Fruit fly (Drosophila melanogaster) whole organism, prepupa: Measurements from ENCODE around the gene RpS5b.
A peak's percentile ranks its signal among the peaks of the same experiment; 100 is the strongest.

Experiments used
- CG10631 ChIP-seq: fragments of 200-800 bp; sonication (Bioruptor generic); optimal IDR thresholded peaks from 2 replicates; lab custom pipeline; 2016; ENCODE audit warnings: missing biosample characterization, missing genetic modification characterization
- CG10669 ChIP-seq: fragments of 200-800 bp; sonication (Bioruptor generic); optimal IDR thresholded peaks from 3 replicates; lab custom pipeline; 2018; ENCODE audit warnings: missing biosample characterization, mild to moderate bottlenecking, missing genetic modification characterization, moderate library complexity
- CG11294 ChIP-seq: fragments of 200-800 bp; sonication (Bioruptor generic); IDR thresholded peaks from 2 replicates; pipeline ENCODE4 v1.3.6; 2022; ENCODE audit warnings: missing biosample characterization, missing genetic modification characterization
- CG11762 ChIP-seq: fragments of 200-800 bp; sonication (Bioruptor generic); optimal IDR thresholded peaks from 3 replicates; lab custom pipeline; 2016; ENCODE audit warnings: missing biosample characterization, missing genetic modification characterization; ENCODE audit not compliant: insufficient read depth
- CG11902 ChIP-seq: fragments of 200-800 bp; sonication (Bioruptor generic); optimal IDR thresholded peaks from 3 replicates; lab custom pipeline; 2016; ENCODE audit warnings: missing biosample characterization, missing genetic modification characterization
- CG1621 ChIP-seq: fragments of 200-800 bp; sonication (Bioruptor generic); optimal IDR thresholded peaks from 3 replicates; lab custom pipeline; 2018; ENCODE audit warnings: missing biosample characterization, mild to moderate bottlenecking, missing genetic modification characterization
- CG3032 ChIP-seq: fragments of 200-800 bp; optimal IDR thresholded peaks from 2 replicates; lab custom pipeline; 2019; ENCODE audit warnings: missing biosample characterization, mild to moderate bottlenecking, missing genetic modification characterization, moderate library complexity
- CG31627 ChIP-seq: fragments of 200-800 bp; sonication (Bioruptor generic); optimal IDR thresholded peaks from 3 replicates; lab custom pipeline; 2016; ENCODE audit warnings: missing biosample characterization, missing genetic modification characterization
- CG32006 ChIP-seq: fragments of 200-800 bp; sonication (Bioruptor generic); optimal IDR thresholded peaks from 3 replicates; lab custom pipeline; 2017; ENCODE audit warnings: missing biosample characterization, mild to moderate bottlenecking, missing genetic modification characterization
- CG34406 ChIP-seq: fragments of 200-800 bp; sonication (Bioruptor generic); optimal IDR thresholded peaks from 3 replicates; lab custom pipeline; 2016; ENCODE audit warnings: missing biosample characterization, missing genetic modification characterization
- CG3919 ChIP-seq: fragments of 200-800 bp; sonication (Bioruptor generic); optimal IDR thresholded peaks from 3 replicates; lab custom pipeline; 2016; ENCODE audit warnings: missing biosample characterization, missing genetic modification characterization
- CG4318 ChIP-seq: fragments of 200-800 bp; sonication (Bioruptor generic); optimal IDR thresholded peaks from 3 replicates; lab custom pipeline; 2017; ENCODE audit warnings: missing biosample characterization, mild to moderate bottlenecking, missing genetic modification characterization
- CG6276 ChIP-seq: fragments of 200-800 bp; sonication (Bioruptor generic); optimal IDR thresholded peaks from 2 replicates; lab custom pipeline; 2017; ENCODE audit warnings: missing biosample characterization, mild to moderate bottlenecking, missing genetic modification characterization
- CG6792 ChIP-seq: fragments of 200-800 bp; sonication (Bioruptor generic); optimal IDR thresholded peaks from 3 replicates; lab custom pipeline; 2016; ENCODE audit warnings: missing biosample characterization, missing genetic modification characterization
- CG6808 ChIP-seq: fragments of 200-800 bp; sonication (Bioruptor generic); optimal IDR thresholded peaks from 3 replicates; lab custom pipeline; 2017; ENCODE audit warnings: missing biosample characterization, missing genetic modification characterization, mild to moderate bottlenecking, moderate library complexity, missing genetic modification reagents
- CG6854 ChIP-seq: fragments of 200-800 bp; sonication (Bioruptor generic); optimal IDR thresholded peaks from 2 replicates; lab custom pipeline; 2017; ENCODE audit warnings: missing biosample characterization, mild to moderate bottlenecking, missing genetic modification characterization
- CG9139 ChIP-seq: fragments of 200-800 bp; sonication (Bioruptor generic); optimal IDR thresholded peaks from 3 replicates; lab custom pipeline; 2017; ENCODE audit warnings: missing biosample characterization, mild to moderate bottlenecking, missing genetic modification characterization
- Eip75B ChIP-seq: fragments of 200-800 bp; sonication (Bioruptor generic); optimal IDR thresholded peaks from 3 replicates; lab custom pipeline; 2016; ENCODE audit warnings: missing biosample characterization, missing genetic modification characterization
- Eip78C ChIP-seq: fragments of 200-800 bp; sonication (Bioruptor generic); peaks from one replicate; lab custom pipeline; 2016; ENCODE audit warnings: missing biosample characterization, missing genetic modification characterization
- Eip93F ChIP-seq: fragments of 200-800 bp; sonication (Bioruptor generic); optimal IDR thresholded peaks from 2 replicates; lab custom pipeline; 2016; ENCODE audit warnings: missing biosample characterization, mild to moderate bottlenecking, missing genetic modification characterization
- Ets21C ChIP-seq: fragments of 200-800 bp; sonication (Bioruptor generic); optimal IDR thresholded peaks from 3 replicates; lab custom pipeline; 2016; ENCODE audit warnings: missing biosample characterization, missing genetic modification characterization
- Gug ChIP-seq: fragments of 200-800 bp; sonication (Bioruptor generic); IDR thresholded peaks from 2 replicates; pipeline ENCODE4 v1.3.6; 2022; ENCODE audit warnings: missing biosample characterization, missing genetic modification characterization
- Hr38 ChIP-seq: sonication (Bioruptor generic); optimal IDR thresholded peaks from 2 replicates; lab custom pipeline; 2016; ENCODE audit warnings: missing biosample characterization, missing genetic modification characterization
- Hr39 ChIP-seq: fragments of 200-800 bp; sonication (Bioruptor generic); optimal IDR thresholded peaks from 2 replicates; lab custom pipeline; 2016; ENCODE audit warnings: missing biosample characterization, missing genetic modification characterization
- Lpt ChIP-seq: fragments of 200-800 bp; sonication (Bioruptor generic); optimal IDR thresholded peaks from 3 replicates; lab custom pipeline; 2016; ENCODE audit warnings: missing biosample characterization, missing genetic modification characterization
- Met ChIP-seq: fragments of 200-800 bp; sonication (Bioruptor generic); optimal IDR thresholded peaks from 3 replicates; lab custom pipeline; 2016; ENCODE audit warnings: missing biosample characterization, missing genetic modification characterization
- OdsH ChIP-seq: fragments of 200-800 bp; sonication (Bioruptor generic); optimal IDR thresholded peaks from 3 replicates; lab custom pipeline; 2016; ENCODE audit warnings: missing biosample characterization, missing genetic modification characterization
- Smox ChIP-seq: fragments of 200-800 bp; sonication (Bioruptor generic); optimal IDR thresholded peaks from 3 replicates; lab custom pipeline; 2016; ENCODE audit warnings: missing biosample characterization, missing genetic modification characterization
- Sox102F ChIP-seq: fragments of 200-800 bp; sonication (Bioruptor generic); optimal IDR thresholded peaks from 2 replicates; lab custom pipeline; 2016; ENCODE audit warnings: missing biosample characterization, mild to moderate bottlenecking, missing genetic modification characterization
- Sox14 ChIP-seq: fragments of 200-800 bp; sonication (Bioruptor generic); optimal IDR thresholded peaks from 3 replicates; lab custom pipeline; 2016; ENCODE audit warnings: missing biosample characterization, missing genetic modification characterization
- Sox15 ChIP-seq: fragments of 200-800 bp; sonication (Bioruptor generic); optimal IDR thresholded peaks from 3 replicates; lab custom pipeline; 2016; ENCODE audit warnings: missing biosample characterization, missing genetic modification characterization
- achi ChIP-seq: fragments of 200-800 bp; sonication (Bioruptor generic); optimal IDR thresholded peaks from 3 replicates; lab custom pipeline; 2016; ENCODE audit warnings: missing biosample characterization, missing genetic modification characterization
- cyc ChIP-seq: fragments of 200-800 bp; sonication (Bioruptor generic); optimal IDR thresholded peaks from 3 replicates; lab custom pipeline; 2016; ENCODE audit warnings: missing biosample characterization, missing genetic modification characterization
- dac ChIP-seq: fragments of 200-800 bp; sonication (Bioruptor generic); optimal IDR thresholded peaks from 2 replicates; lab custom pipeline; 2017; ENCODE audit warnings: missing biosample characterization, mild to moderate bottlenecking, missing genetic modification characterization
- dsx ChIP-seq: fragments of 200-800 bp; optimal IDR thresholded peaks from 3 replicates; lab custom pipeline; 2019; ENCODE audit warnings: missing biosample characterization, mild to moderate bottlenecking, missing genetic modification characterization, moderate library complexity; ENCODE audit not compliant: poor library complexity, severe bottlenecking
- eg ChIP-seq: fragments of 200-800 bp; sonication (Bioruptor generic); IDR thresholded peaks from 3 replicates; pipeline ENCODE4 v1.3.6; 2022; ENCODE audit warnings: missing biosample characterization, missing genetic modification characterization
- esn ChIP-seq: fragments of 200-800 bp; sonication (Bioruptor generic); optimal IDR thresholded peaks from 2 replicates; lab custom pipeline; 2016; ENCODE audit warnings: missing biosample characterization, mild to moderate bottlenecking, missing genetic modification characterization, moderate library complexity
- fkh ChIP-seq: fragments of 200-800 bp; sonication (Bioruptor generic); optimal IDR thresholded peaks from 3 replicates; lab custom pipeline; 2017; ENCODE audit warnings: missing biosample characterization, mild to moderate bottlenecking, missing genetic modification characterization, moderate library complexity
- lz ChIP-seq: fragments of 200-800 bp; sonication (Bioruptor generic); optimal IDR thresholded peaks from 3 replicates; lab custom pipeline; 2016; ENCODE audit warnings: missing biosample characterization, missing genetic modification characterization
- net ChIP-seq: fragments of 200-800 bp; sonication (Bioruptor generic); optimal IDR thresholded peaks from 3 replicates; lab custom pipeline; 2016; ENCODE audit warnings: missing biosample characterization, missing genetic modification characterization
- pdm3 ChIP-seq: fragments of 200-800 bp; sonication (Bioruptor generic); optimal IDR thresholded peaks from 3 replicates; lab custom pipeline; 2016; ENCODE audit warnings: missing biosample characterization, missing genetic modification characterization
- salr ChIP-seq, 2 experiments: fragments of 200-800 bp; sonication (Bioruptor generic); optimal IDR thresholded peaks; 3 replicates each; lab custom pipeline; 2016 to 2018; ENCODE audit warnings: missing biosample characterization in 2 of 2, missing genetic modification characterization in 2 of 2, mild to moderate bottlenecking in 1 of 2
- spab ChIP-seq: fragments of 200-800 bp; sonication (Bioruptor generic); optimal IDR thresholded peaks from 2 replicates; lab custom pipeline; 2017; ENCODE audit warnings: missing biosample characterization, mild to moderate bottlenecking, missing genetic modification characterization, missing genetic modification reagents
- ss ChIP-seq, 2 experiments: fragments of 200-800 bp; sonication (Bioruptor generic); optimal IDR thresholded peaks; 2 replicates in 1 of 2; 3 replicates in 1 of 2; lab custom pipeline; 2017 to 2018; ENCODE audit warnings: mild to moderate bottlenecking in 2 of 2, missing biosample characterization in 2 of 2, missing genetic modification characterization in 2 of 2, moderate library complexity in 1 of 2
- svp ChIP-seq: fragments of 200-800 bp; sonication (Bioruptor generic); peaks from one replicate; lab custom pipeline; 2016; ENCODE audit warnings: missing biosample characterization, missing genetic modification characterization
- topi ChIP-seq: fragments of 200-800 bp; sonication (Bioruptor generic); optimal IDR thresholded peaks from 3 replicates; lab custom pipeline; 2016; ENCODE audit warnings: missing biosample characterization, missing genetic modification characterization
- vri ChIP-seq: fragments of 200-800 bp; sonication (Bioruptor generic); optimal IDR thresholded peaks from 3 replicates; lab custom pipeline; 2016; ENCODE audit warnings: missing biosample characterization, mild to moderate bottlenecking, missing genetic modification characterization

The RpS5b gene

DNA sequence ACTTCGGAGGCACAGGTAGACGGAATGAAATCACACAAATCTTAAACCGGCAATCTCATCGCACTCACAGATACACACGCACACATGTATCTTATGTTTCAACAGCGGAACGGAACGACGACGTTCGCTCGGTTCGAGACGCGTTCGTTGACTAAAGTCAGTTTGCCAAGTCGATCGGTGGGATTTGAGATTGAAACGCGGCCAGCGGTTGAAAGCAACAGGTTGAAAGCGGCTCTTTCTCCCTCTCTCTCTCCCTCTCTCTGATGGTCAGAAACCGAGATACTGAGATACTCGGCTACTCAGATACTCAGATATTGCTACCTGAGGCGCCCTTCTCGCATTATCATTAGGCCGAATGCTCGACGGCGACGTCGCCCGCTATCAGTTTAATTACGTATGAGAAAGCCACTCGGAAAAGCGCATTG, 47.6 kb downstream of the RpS5b start (continued):
- TF ChIP-seq CG11294 = no peak
- peak; percentile 28 for TF ChIP-seq lz
- no peak for TF ChIP-seq Hr39 (GFP tag; lab: Kevin White, UChicago)
- TF ChIP-seq Smox (GFP tag; lab: Kevin White, UChicago) = no peak
- peak; percentile 32 for TF ChIP-seq CG10669 (GFP tag; lab: Kevin White, UChicago)
- TF ChIP-seq fkh = peak; percentile 69
- peak; percentile 46 for TF ChIP-seq Eip75B (GFP tag; lab: Kevin White, UChicago)
- TF ChIP-seq Ets21C (GFP tag; lab: Kevin White, UChicago) = no peak
- TF ChIP-seq esn (GFP tag; lab: Kevin White, UChicago) = peak; percentile 71
- no peak for TF ChIP-seq OdsH (GFP tag; lab: Kevin White, UChicago)
- peak; percentile 55 for TF ChIP-seq dsx
- peak; percentile 17; the same call in 1 of the 2 replicates for TF ChIP-seq Gug (GFP tag; lab: Robert Waterston, UW)
- peak; percentile 75 to 78 for TF ChIP-seq ss (GFP tag; optimal IDR thresholded peaks at IDR 0.05; lab: Kevin White, UChicago)
- peak; percentile 66 for TF ChIP-seq svp
- TF ChIP-seq CG6276 (GFP tag; lab: Kevin White, UChicago) = peak; percentile 47
- peak; percentile 72 for TF ChIP-seq CG9139
- peak; percentile 49 for TF ChIP-seq CG6792 (GFP tag; lab: Kevin White, UChicago)
- no peak for TF ChIP-seq CG10631 (GFP tag; lab: Kevin White, UChicago)
- TF ChIP-seq Lpt (GFP tag; lab: Kevin White, UChicago) = peak; percentile 56
- TF ChIP-seq topi (GFP tag; lab: Kevin White, UChicago) = peak; percentile 66
- peak; percentile 15 for TF ChIP-seq pdm3 (GFP tag; lab: Kevin White, UChicago)
- TF ChIP-seq CG34406 (GFP tag; lab: Kevin White, UChicago) = peak; percentile 37
- TF ChIP-seq CG3032 (tag; lab: Kevin White, UChicago) = no peak
- TF ChIP-seq Sox15 (GFP tag; lab: Kevin White, UChicago) = no peak
- TF ChIP-seq salr (GFP tag; optimal IDR thresholded peaks at IDR 0.05; lab: Kevin White, UChicago) = no peak
- TF ChIP-seq Sox14 (GFP tag; lab: Kevin White, UChicago) = peak; percentile 67
- peak; percentile 62 for TF ChIP-seq CG6808
- TF ChIP-seq CG3919 = peak; percentile 82
- peak; percentile 91 for TF ChIP-seq Eip78C
- peak; percentile 79 for TF ChIP-seq Sox102F (GFP tag; lab: Kevin White, UChicago)
- no peak for TF ChIP-seq CG31627 (GFP tag; lab: Kevin White, UChicago)
- TF ChIP-seq net = peak; percentile 70
- peak; percentile 70; the same call in 2 of the 3 replicates for TF ChIP-seq eg
- TF ChIP-seq CG11902 = no peak
- peak; percentile 94 for TF ChIP-seq CG6854
- peak; percentile 46 for TF ChIP-seq Met (GFP tag; lab: Kevin White, UChicago)
- no peak for TF ChIP-seq cyc (GFP tag; lab: Kevin White, UChicago)

DNA sequence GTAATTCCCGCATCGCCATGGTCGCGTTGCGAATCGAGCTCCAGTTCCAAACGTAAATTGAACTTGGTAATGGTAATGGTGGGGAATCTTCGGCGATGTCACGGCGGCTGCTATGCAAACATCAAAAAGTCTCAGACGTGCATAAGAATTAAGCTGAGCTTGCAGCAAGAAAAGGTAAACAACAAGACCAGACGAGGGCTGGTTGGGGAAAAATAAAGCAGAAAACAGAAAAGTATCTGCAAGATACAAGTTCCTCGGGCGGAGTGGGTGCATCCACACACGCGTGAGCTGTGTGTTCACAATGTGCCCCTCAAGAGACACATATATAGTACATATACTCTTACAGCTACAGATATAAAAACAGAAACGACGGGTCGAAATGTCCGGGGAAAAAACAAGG, 48.8 kb downstream of the RpS5b start:
- TF ChIP-seq Ets21C (GFP tag; lab: Kevin White, UChicago) = no peak
- TF ChIP-seq Eip75B (GFP tag; lab: Kevin White, UChicago) = peak; percentile 16
- TF ChIP-seq dac (GFP tag; lab: Kevin White, UChicago) = no peak
- TF ChIP-seq CG3919 = peak; percentile 1
- no peak for TF ChIP-seq Sox14 (GFP tag; lab: Kevin White, UChicago)
- no peak for TF ChIP-seq salr (GFP tag; optimal IDR thresholded peaks at IDR 0.05; lab: Kevin White, UChicago)
- peak; percentile 25 for TF ChIP-seq dsx
- peak; percentile 38 to 59 for TF ChIP-seq ss (GFP tag; optimal IDR thresholded peaks at IDR 0.05; lab: Kevin White, UChicago)
- no peak for TF ChIP-seq net
- TF ChIP-seq achi (GFP tag; lab: Kevin White, UChicago) = no peak
- no peak for TF ChIP-seq CG32006 (GFP tag; lab: Kevin White, UChicago)
- TF ChIP-seq spab (GFP tag; lab: Kevin White, UChicago) = peak; percentile 18
- no peak for TF ChIP-seq Hr38 (GFP tag; lab: Kevin White, UChicago)
- TF ChIP-seq CG6276 (GFP tag; lab: Kevin White, UChicago) = no peak
- no peak for TF ChIP-seq vri (GFP tag; lab: Kevin White, UChicago)
- no peak for TF ChIP-seq Eip93F (GFP tag; lab: Kevin White, UChicago)
- TF ChIP-seq CG4318 = no peak
- TF ChIP-seq Eip78C = peak; percentile 53
- TF ChIP-seq CG6808 = peak; percentile 43
- TF ChIP-seq esn (GFP tag; lab: Kevin White, UChicago) = no peak
- TF ChIP-seq CG10669 (GFP tag; lab: Kevin White, UChicago) = peak; percentile 12
- no peak for TF ChIP-seq pdm3 (GFP tag; lab: Kevin White, UChicago)
- peak; percentile 50 for TF ChIP-seq CG1621 (tag; lab: Kevin White, UChicago)
- no peak for TF ChIP-seq CG11762 (GFP tag; lab: Kevin White, UChicago)
- TF ChIP-seq CG6854 = no peak
